Worm (Caenorhabditis elegans) whole organism, L4/young adult: ENCODE data around the gene F21A3.11.

Experiments
- W03F9.2 ChIP-seq: fragments of 150-350 bp; optimal IDR thresholded peaks from 2 replicates; lab custom pipeline; 2014; ENCODE audit warnings: missing biosample characterization, missing genetic modification characterization
- him-1 ChIP-seq: sonication (generic microtip); optimal IDR thresholded peaks from 2 replicates; lab custom pipeline; 2016; ENCODE audit warnings: missing genotype, missing genetic modification reagents, missing genetic modification characterization, missing compliant biosample characterization

ce11 chrV:15481374-15481773 lies 51.6 kb downstream of the F21A3.11 start, which contains the start of gene nhr-150:
- TF ChIP-seq him-1 (tag; lab: Kevin White, UChicago) = no peak
- TF ChIP-seq W03F9.2 = no peak
